Fruit fly (Drosophila melanogaster): ENCODE results near the gene aly.

The aly gene

DNA sequence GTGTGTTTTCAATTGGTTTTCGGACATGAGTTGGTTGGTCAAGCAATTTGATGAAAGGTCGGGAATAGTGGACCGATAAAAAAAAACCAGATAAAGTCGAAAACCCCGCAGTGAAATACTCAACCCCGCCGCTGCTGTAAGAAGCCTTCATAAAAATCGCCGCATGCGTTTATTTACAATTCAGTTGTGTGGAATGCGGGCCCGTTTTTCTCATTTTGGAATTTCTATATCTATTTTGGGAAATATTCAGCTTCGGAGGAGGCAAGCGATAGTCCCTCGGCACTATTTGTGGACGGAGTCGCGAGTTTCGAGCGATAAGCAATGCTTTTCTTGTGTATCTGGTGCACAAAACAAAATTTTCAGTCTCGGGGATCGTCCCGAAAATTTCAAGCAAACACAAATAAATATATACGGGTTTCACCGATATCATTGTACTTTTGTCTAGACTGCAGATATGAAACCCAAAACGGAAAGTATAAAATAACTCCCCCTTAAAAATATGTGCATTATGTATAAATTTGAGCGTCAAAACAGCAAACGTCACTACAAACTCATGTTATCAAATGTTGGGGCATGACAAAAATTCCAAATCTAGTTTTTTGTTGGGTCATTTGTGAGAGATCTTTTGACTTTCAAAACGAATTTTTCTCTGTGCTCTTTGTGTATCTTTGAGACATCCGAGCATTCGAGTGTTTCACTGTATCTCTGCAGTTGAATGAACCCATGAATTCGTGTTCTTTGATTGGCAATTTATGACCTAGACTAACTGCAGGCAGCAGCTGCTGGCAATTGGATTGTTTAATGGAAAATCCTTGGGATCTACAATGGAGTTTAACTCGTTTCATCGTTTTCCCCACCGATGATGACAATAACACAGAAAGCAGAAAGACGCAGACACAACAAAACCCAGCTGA, 32.9 kb upstream of the aly start (continued):
- no peak for TF ChIP-seq amos (GFP tag; IDR thresholded peaks at IDR 0.05; ENCODE audit: partially characterized antibody)
- peak; percentile 87 for TF ChIP-seq sens (GFP tag)
- no peak for TF ChIP-seq Ptx1 (GFP tag; IDR thresholded peaks at IDR 0.05)
- peak; percentile 49 for TF ChIP-seq CG7556 (GFP tag; optimal IDR thresholded peaks at IDR 0.05)
- no peak for TF ChIP-seq Bdp1 (GFP tag; optimal IDR thresholded peaks at IDR 0.05)
- TF ChIP-seq phol (tag; optimal IDR thresholded peaks at IDR 0.05), result peak; percentile 53
- TF ChIP-seq Opbp (GFP tag; IDR thresholded peaks at IDR 0.05; ENCODE audit: partially characterized antibody), result no peak
- peak; percentile 87 for TF ChIP-seq zf30C (GFP tag; optimal IDR thresholded peaks at IDR 0.05)
- TF ChIP-seq Dll (GFP tag; IDR thresholded peaks at IDR 0.05; ENCODE audit: partially characterized antibody), result no peak
- TF ChIP-seq peb (GFP tag; IDR thresholded peaks at IDR 0.05), result no peak
- no peak for TF ChIP-seq CG12219 (GFP tag; optimal IDR thresholded peaks at IDR 0.05)
- no peak for TF ChIP-seq CG16813 (GFP tag; IDR thresholded peaks at IDR 0.05; ENCODE audit: partially characterized antibody)
- no peak for TF ChIP-seq Six4 (GFP tag; optimal IDR thresholded peaks at IDR 0.05)
- TF ChIP-seq ind (GFP tag; optimal IDR thresholded peaks at IDR 0.05), result peak; percentile 10
- no peak for TF ChIP-seq ftz-f1 (GFP tag; optimal IDR thresholded peaks at IDR 0.05)
- no peak for TF ChIP-seq en (GFP tag; optimal IDR thresholded peaks at IDR 0.05)
- peak; percentile 11 for TF ChIP-seq Hsf (GFP tag; optimal IDR thresholded peaks at IDR 0.05)
- TF ChIP-seq Abd-B (GFP tag; optimal IDR thresholded peaks at IDR 0.05), result no peak
- no peak for TF ChIP-seq CG6689 (GFP tag; IDR thresholded peaks at IDR 0.05)
- no peak for TF ChIP-seq pb (GFP tag; optimal IDR thresholded peaks at IDR 0.05)
- TF ChIP-seq Ada2b (GFP tag; IDR thresholded peaks at IDR 0.05), result no peak
- TF ChIP-seq CG6175 (GFP tag; IDR thresholded peaks at IDR 0.05), result no peak
- TF ChIP-seq CG14050 (GFP tag; IDR thresholded peaks at IDR 0.05), result no peak
- TF ChIP-seq jigr1 (GFP tag; IDR thresholded peaks at IDR 0.05), result no peak
- TF ChIP-seq vvl (GFP tag; IDR thresholded peaks at IDR 0.05), result 0 out of 2 replicates have a peak, but pooled peaks have one; percentile 9
- peak; percentile 25 for TF ChIP-seq Asciz (GFP tag; optimal IDR thresholded peaks at IDR 0.05)
- no peak for TF ChIP-seq jumu (GFP tag; optimal IDR thresholded peaks at IDR 0.05)
- TF ChIP-seq CG7745 (tag; optimal IDR thresholded peaks at IDR 0.05), result no peak
- TF ChIP-seq ewg (GFP tag; optimal IDR thresholded peaks at IDR 0.05), result no peak
- TF ChIP-seq CTCF (GFP tag; optimal IDR thresholded peaks at IDR 0.05), result no peak
- TF ChIP-seq CG10267 (tag; optimal IDR thresholded peaks at IDR 0.05), result peak; percentile 20
- TF ChIP-seq crp (GFP tag; optimal IDR thresholded peaks at IDR 0.05), result no peak
- TF ChIP-seq fd96Cb (tag; optimal IDR thresholded peaks at IDR 0.05), result peak; percentile 13
- no peak for TF ChIP-seq Atf3 (GFP tag; optimal IDR thresholded peaks at IDR 0.05)
- TF ChIP-seq gcm (GFP tag; optimal IDR thresholded peaks at IDR 0.05), result peak; percentile 81
- TF ChIP-seq CG34224 (GFP tag; IDR thresholded peaks at IDR 0.05; ENCODE audit: partially characterized antibody), result no peak
- TF ChIP-seq Hr78 (GFP tag; optimal IDR thresholded peaks at IDR 0.05), result no peak
- TF ChIP-seq Hr51 (GFP tag; optimal IDR thresholded peaks at IDR 0.05), result peak in 1 of 2 experiments; percentile 28
- no peak for TF ChIP-seq CG9215 (GFP tag; IDR thresholded peaks at IDR 0.05)
- peak; percentile 42 for TF ChIP-seq CG11504 (tag; optimal IDR thresholded peaks at IDR 0.05)
- TF ChIP-seq pan (optimal IDR thresholded peaks at IDR 0.05), result no peak
- no peak for TF ChIP-seq pan (GFP tag; optimal IDR thresholded peaks at IDR 0.05 in 1 of 2, IDR thresholded peaks at IDR 0.05 in 1 of 2)
- TF ChIP-seq prd (optimal IDR thresholded peaks at IDR 0.05), result no peak
- no peak for TF ChIP-seq prd (GFP tag; IDR thresholded peaks at IDR 0.05)
- peak; percentile 46 for TF ChIP-seq CG1529 (GFP tag; optimal IDR thresholded peaks at IDR 0.05)
- no peak for TF ChIP-seq CG15011 (GFP tag; optimal IDR thresholded peaks at IDR 0.05)
- no peak for TF ChIP-seq CG4730 (GFP tag; IDR thresholded peaks at IDR 0.05)
- TF ChIP-seq Blimp-1 (GFP tag; optimal IDR thresholded peaks at IDR 0.05), result peak; percentile 37
- no peak for TF ChIP-seq CG10147 (GFP tag; optimal IDR thresholded peaks at IDR 0.05)

All from whole organism, embryonic.